Worm (Caenorhabditis elegans) whole organism, L4 larva: ENCODE results near the gene Y105C5B.15.

Source experiments
- F26F4.8 ChIP-seq: fragments of 200-800 bp; sonication (Bioruptor generic); conservative IDR thresholded peaks from 2 replicates; pipeline ENCODE4 v1.3.6; 2022; ENCODE audit warnings: missing genetic modification characterization, missing compliant biosample characterization
- F37D6.2 ChIP-seq: sonication (generic microtip); optimal IDR thresholded peaks from 2 replicates; lab custom pipeline; 2016; ENCODE audit warnings: mild to moderate bottlenecking, missing genetic modification characterization, missing compliant biosample characterization
- F44E2.7 ChIP-seq: fragments of 200-800 bp; sonication (Bioruptor generic); IDR thresholded peaks from 2 replicates; pipeline ENCODE4 v2.1.2; 2022; ENCODE audit warnings: missing genetic modification characterization, missing compliant biosample characterization
- F49E8.2 ChIP-seq: sonication (generic microtip); optimal IDR thresholded peaks from 2 replicates; lab custom pipeline; 2016; ENCODE audit warnings: missing compliant biosample characterization, mild to moderate bottlenecking, missing genetic modification characterization, borderline replicate concordance
- T20F7.1 ChIP-seq: fragments of 200-800 bp; sonication (Bioruptor generic); optimal IDR thresholded peaks from 2 replicates; lab custom pipeline; 2018; ENCODE audit warnings: mild to moderate bottlenecking, missing genetic modification characterization, missing compliant biosample characterization
- T26A8.4 ChIP-seq: fragments of 200-800 bp; sonication (Bioruptor generic); IDR thresholded peaks from 2 replicates; pipeline ENCODE4 v1.3.6; 2022; ENCODE audit warnings: missing genetic modification characterization, missing compliant biosample characterization
- ZK337.2 ChIP-seq: fragments of 200-800 bp; sonication (Bioruptor generic); IDR thresholded peaks from 2 replicates; pipeline ENCODE4 v1.3.6; 2022; ENCODE audit warnings: missing genetic modification reagents, missing genetic modification characterization, missing compliant biosample characterization
- aha-1 ChIP-seq: fragments of 150-350 bp; peaks from one replicate; lab custom pipeline; 2014; ENCODE audit warnings: missing biosample characterization, missing genetic modification characterization
- ama-1 ChIP-seq: fragments of 150-350 bp; optimal IDR thresholded peaks from 2 replicates; lab custom pipeline; 2014; ENCODE audit warnings: inconsistent platforms, mixed read lengths
- arid-1 ChIP-seq: fragments of 200-800 bp; sonication (Bioruptor generic); conservative IDR thresholded peaks from 2 replicates; pipeline ENCODE4 v1.3.6; 2022; ENCODE audit warnings: missing genetic modification reagents, missing genetic modification characterization, missing compliant biosample characterization
- ceh-82 ChIP-seq: sonication (generic microtip); optimal IDR thresholded peaks from 2 replicates; lab custom pipeline; 2017; ENCODE audit warnings: missing biosample characterization, missing genetic modification characterization
- ces-1 ChIP-seq: fragments of 150-350 bp; sonication (generic microtip); optimal IDR thresholded peaks from 4 replicates; lab custom pipeline; 2014; ENCODE audit warnings: missing biosample characterization, missing genetic modification reagents, missing genetic modification characterization
- cey-2 ChIP-seq: sonication (generic microtip); optimal IDR thresholded peaks from 3 replicates; lab custom pipeline; 2017; ENCODE audit warnings: missing genetic modification characterization, mild to moderate bottlenecking, missing compliant biosample characterization, antibody characterized with exemption, borderline replicate concordance; ENCODE audit not compliant: insufficient read depth
- ctbp-1 ChIP-seq: fragments of 200-800 bp; sonication (Bioruptor generic); IDR thresholded peaks from 2 replicates; pipeline ENCODE4 v1.3.6; 2022; ENCODE audit warnings: missing genetic modification reagents, missing genetic modification characterization, missing compliant biosample characterization
- daf-16 ChIP-seq, 3 experiments: sonication (generic microtip); optimal IDR thresholded peaks; 2 replicates each; lab custom pipeline; 2016 to 2017; ENCODE audit warnings: missing genetic modification characterization in 3 of 3, missing genetic modification reagents in 3 of 3, mild to moderate bottlenecking in 2 of 3, missing compliant biosample characterization in 2 of 3, missing biosample characterization in 1 of 3, moderate library complexity in 1 of 3
- daf-8 ChIP-seq: fragments of 200-800 bp; sonication (Bioruptor generic); IDR thresholded peaks from 2 replicates; pipeline ENCODE4 v1.3.6; 2022; ENCODE audit warnings: missing genetic modification characterization, missing compliant biosample characterization
- dmd-6 ChIP-seq: fragments of 200-800 bp; sonication (Bioruptor generic); IDR thresholded peaks from 2 replicates; pipeline ENCODE4 v1.3.6; 2022; ENCODE audit warnings: missing genetic modification reagents, missing genetic modification characterization, missing compliant biosample characterization
- dmd-9 ChIP-seq: fragments of 200-800 bp; sonication (Bioruptor generic); IDR thresholded peaks from 2 replicates; pipeline ENCODE4 v1.3.6; 2022; ENCODE audit warnings: missing genetic modification reagents, missing genetic modification characterization, missing compliant biosample characterization
- dpl-1 ChIP-seq: fragments of 150-350 bp; optimal IDR thresholded peaks from 2 replicates; lab custom pipeline; 2014; ENCODE audit warnings: missing biosample characterization, missing genetic modification reagents, missing genetic modification characterization
- duxl-1 ChIP-seq: sonication (generic microtip); optimal IDR thresholded peaks from 2 replicates; lab custom pipeline; 2016; ENCODE audit warnings: mild to moderate bottlenecking, missing genetic modification characterization, moderate library complexity, missing compliant biosample characterization; ENCODE audit not compliant: poor library complexity
- egl-27 ChIP-seq: sonication (generic microtip); optimal IDR thresholded peaks from 3 replicates; lab custom pipeline; 2017; ENCODE audit warnings: missing biosample characterization, missing genetic modification reagents, missing genetic modification characterization
- fkh-10 ChIP-seq: fragments of 150-350 bp; optimal IDR thresholded peaks from 2 replicates; lab custom pipeline; 2014; ENCODE audit warnings: missing biosample characterization, missing genetic modification reagents, missing genetic modification characterization
- hif-1 ChIP-seq, 2 experiments: sonication (generic microtip); optimal IDR thresholded peaks; 2 replicates each; lab custom pipeline; 2016 to 2017; ENCODE audit warnings: missing compliant biosample characterization in 2 of 2, missing genetic modification characterization in 2 of 2, missing genetic modification reagents in 2 of 2, missing genotype in 2 of 2, mild to moderate bottlenecking in 1 of 2
- hlh-30 ChIP-seq: sonication (generic microtip); optimal IDR thresholded peaks from 2 replicates; lab custom pipeline; 2017; ENCODE audit warnings: antibody characterized with exemption, mild to moderate bottlenecking, missing genetic modification characterization, missing compliant biosample characterization; ENCODE audit not compliant: insufficient read depth
- lim-7 ChIP-seq: fragments of 200-800 bp; sonication (Bioruptor generic); IDR thresholded peaks from 2 replicates; pipeline ENCODE4 v1.3.6; 2022; ENCODE audit warnings: missing genetic modification characterization, missing compliant biosample characterization
- lin-38 ChIP-seq: fragments of 200-800 bp; sonication (Bioruptor generic); IDR thresholded peaks from 2 replicates; pipeline ENCODE4 v1.3.6; 2022; ENCODE audit warnings: missing genetic modification reagents, missing genetic modification characterization, missing compliant biosample characterization
- lin-39 ChIP-seq: fragments of 150-350 bp; optimal IDR thresholded peaks from 2 replicates; lab custom pipeline; 2014; ENCODE audit warnings: missing biosample characterization, missing genetic modification reagents, missing genetic modification characterization
- lir-3 ChIP-seq: sonication (generic microtip); optimal IDR thresholded peaks from 2 replicates; lab custom pipeline; 2016; ENCODE audit warnings: mild to moderate bottlenecking, missing genetic modification characterization, missing compliant biosample characterization
- lsy-2 ChIP-seq, 2 experiments: fragments of 150-350 bp in 1 of 2; sonication (generic microtip) in 1 of 2; optimal IDR thresholded peaks; 2 replicates each; lab custom pipeline; 2014 to 2017; ENCODE audit warnings: missing biosample characterization in 2 of 2, missing genetic modification characterization in 2 of 2
- madf-5 ChIP-seq, 2 experiments: fragments of 200-800 bp; sonication (Bioruptor generic); IDR thresholded peaks; 2 replicates each; pipeline ENCODE4 v1.3.6; 2022; ENCODE audit warnings: missing compliant biosample characterization in 2 of 2, missing genetic modification characterization in 2 of 2
- mdt-29 ChIP-seq: fragments of 200-800 bp; sonication (Bioruptor generic); IDR thresholded peaks from 2 replicates; pipeline ENCODE4 v1.3.6; 2022; ENCODE audit warnings: missing genetic modification reagents, missing genetic modification characterization, missing compliant biosample characterization
- mep-1 ChIP-seq: fragments of 150-350 bp; sonication (generic microtip); optimal IDR thresholded peaks from 3 replicates; lab custom pipeline; 2014; ENCODE audit warnings: missing biosample characterization, missing genetic modification characterization
- nhr-111 ChIP-seq: fragments of 200-800 bp; sonication (Bioruptor generic); optimal IDR thresholded peaks from 2 replicates; lab custom pipeline; 2018; ENCODE audit warnings: mild to moderate bottlenecking, missing genetic modification characterization, missing compliant biosample characterization
- nhr-237 ChIP-seq: sonication (generic microtip); optimal IDR thresholded peaks from 2 replicates; lab custom pipeline; 2017; ENCODE audit warnings: missing biosample characterization, missing genetic modification characterization
- nhr-25 ChIP-seq: sonication (generic microtip); optimal IDR thresholded peaks from 2 replicates; lab custom pipeline; 2017; ENCODE audit warnings: missing genetic modification characterization, mild to moderate bottlenecking, missing compliant biosample characterization, antibody characterized with exemption, moderate library complexity, borderline replicate concordance; ENCODE audit not compliant: insufficient read depth
- nhr-42 ChIP-seq: fragments of 200-800 bp; sonication (Bioruptor generic); IDR thresholded peaks from 2 replicates; pipeline ENCODE4 v1.3.6; 2022; ENCODE audit warnings: missing genetic modification characterization, missing compliant biosample characterization
- nhr-48 ChIP-seq: sonication (generic microtip); optimal IDR thresholded peaks from 2 replicates; lab custom pipeline; 2016; ENCODE audit warnings: mild to moderate bottlenecking, missing genetic modification characterization, missing compliant biosample characterization
- nhr-77 ChIP-seq: fragments of 150-350 bp; optimal IDR thresholded peaks from 2 replicates; lab custom pipeline; 2014; ENCODE audit warnings: missing biosample characterization, missing genetic modification characterization
- rbr-2 ChIP-seq: sonication (generic microtip); optimal IDR thresholded peaks from 2 replicates; lab custom pipeline; 2016; ENCODE audit warnings: missing genotype, missing genetic modification characterization, missing compliant biosample characterization
- spr-1 ChIP-seq: sonication (generic microtip); optimal IDR thresholded peaks from 2 replicates; lab custom pipeline; 2016; ENCODE audit warnings: mild to moderate bottlenecking, missing genetic modification characterization, missing compliant biosample characterization
- tra-1 ChIP-seq: fragments of 200-800 bp; sonication (Bioruptor generic); IDR thresholded peaks from 2 replicates; pipeline ENCODE4 v1.3.6; 2022; ENCODE audit warnings: missing genetic modification reagents, missing genetic modification characterization, missing compliant biosample characterization
- unc-62 ChIP-seq, 3 experiments: fragments of 150-350 bp in 1 of 3; sonication (generic microtip); optimal IDR thresholded peaks in 2 of 3; peaks in 1 of 3; 1 replicate in 1 of 3; 2 replicates in 2 of 3; lab custom pipeline; 2014 to 2017; ENCODE audit warnings: missing biosample characterization in 3 of 3, missing genetic modification characterization in 3 of 3, missing genetic modification reagents in 3 of 3, missing genotype in 1 of 3
- vab-7 ChIP-seq: fragments of 200-800 bp; sonication (Bioruptor generic); IDR thresholded peaks from 2 replicates; pipeline ENCODE4 v1.3.6; 2022; ENCODE audit warnings: missing genetic modification reagents, missing genetic modification characterization, missing compliant biosample characterization
- zag-1 ChIP-seq: fragments of 150-350 bp; optimal IDR thresholded peaks from 2 replicates; lab custom pipeline; 2014; ENCODE audit warnings: missing biosample characterization, missing genetic modification characterization
- zfp-2 ChIP-seq: sonication (generic microtip); optimal IDR thresholded peaks from 2 replicates; lab custom pipeline; 2016; ENCODE audit warnings: mild to moderate bottlenecking, missing genetic modification characterization, missing compliant biosample characterization
- zfp-3 ChIP-seq: fragments of 200-800 bp; sonication (Bioruptor generic); conservative IDR thresholded peaks from 2 replicates; pipeline ENCODE4 v1.3.6; 2022; ENCODE audit warnings: missing genetic modification reagents, missing genetic modification characterization, missing compliant biosample characterization

Y105C5B.15 gene

ce11 chrIV:15931176-15931575, 20.6 kb upstream of the Y105C5B.15 start (continued):
- TF ChIP-seq dmd-6 (GFP tag; lab: Robert Waterston, UW) (peak; percentile 33), ctbp-1 (peak; percentile 47; the same call in 1 of the 2 replicates), nhr-48 (tag; lab: Kevin White, UChicago) (no peak), daf-16 (GFP tag; optimal IDR thresholded peaks at IDR 0.05; lab: Kevin White, UChicago) (no peak), daf-16 (tag; optimal IDR thresholded peaks at IDR 0.05; lab: Kevin White, UChicago) (peak; percentile 49), zag-1 (no peak), duxl-1 (peak; percentile 72), rbr-2 (tag; lab: Kevin White, UChicago) (peak; percentile 15), hif-1 (tag; optimal IDR thresholded peaks at IDR 0.05; lab: Kevin White, UChicago) (peak in 1 of 2 experiments; percentile 31), F26F4.8 (GFP tag; lab: Robert Waterston, UW) (peak; percentile 66; the same call in 1 of the 2 replicates), aha-1 (peak; percentile 96), fkh-10 (no peak), T26A8.4 (GFP tag; lab: Robert Waterston, UW) (peak; percentile 73), lin-38 (GFP tag; lab: Robert Waterston, UW) (peak; percentile 68), arid-1 (GFP tag; lab: Robert Waterston, UW) (peak; percentile 50; the same call in 1 of the 2 replicates), madf-5 (GFP tag; IDR thresholded peaks at IDR 0.05; lab: Robert Waterston, UW) (peak; percentile 34 to 59; a peak in 1 of 4 replicates)
- TF ChIP-seq, all 104 proteins: peak for 36

ce11 chrIV:15931833-15932232, 19.9 kb upstream of the Y105C5B.15 start:
- TF ChIP-seq madf-5 (GFP tag; IDR thresholded peaks at IDR 0.05; lab: Robert Waterston, UW) (peak; percentile 71 to 84; a peak in 3 of 4 replicates), zag-1 (no peak), vab-7 (GFP tag; lab: Robert Waterston, UW) (peak; percentile 75; the same call in 1 of the 2 replicates), zfp-2 (tag; lab: Kevin White, UChicago) (peak; percentile 19), F44E2.7 (no peak), spr-1 (tag; lab: Kevin White, UChicago) (peak; percentile 63), T20F7.1 (GFP tag; lab: Kevin White, UChicago) (no peak), ama-1 (no peak), tra-1 (peak; percentile 77), lim-7 (GFP tag; lab: Robert Waterston, UW) (peak; percentile 89), ceh-82 (tag; lab: Kevin White, UChicago) (no peak), ZK337.2 (GFP tag; lab: Robert Waterston, UW) (no peak), duxl-1 (no peak), nhr-25 (tag; lab: Kevin White, UChicago) (no peak), unc-62 (GFP tag; optimal IDR thresholded peaks at IDR 0.05 in 1 of 2; lab: Kevin White, UChicago) (no peak), unc-62 (tag; optimal IDR thresholded peaks at IDR 0.05; lab: Kevin White, UChicago) (no peak), egl-27 (tag; lab: Kevin White, UChicago) (no peak), T26A8.4 (GFP tag; lab: Robert Waterston, UW) (peak; percentile 81), ces-1 (GFP tag; lab: Kevin White, UChicago) (no peak), nhr-42 (GFP tag; lab: Robert Waterston, UW) (peak; percentile 62; the same call in 1 of the 2 replicates), cey-2 (tag; lab: Kevin White, UChicago) (no peak), nhr-77 (no peak), hlh-30 (peak; percentile 87), nhr-111 (GFP tag; lab: Kevin White, UChicago) (peak; percentile 84), F37D6.2 (no peak), daf-8 (GFP tag; lab: Robert Waterston, UW) (no peak), lir-3 (tag; lab: Kevin White, UChicago) (peak; percentile 66), mep-1 (peak; percentile 70), daf-16 (GFP tag; optimal IDR thresholded peaks at IDR 0.05; lab: Kevin White, UChicago) (peak in 1 of 2 experiments; percentile 85), daf-16 (tag; optimal IDR thresholded peaks at IDR 0.05; lab: Kevin White, UChicago) (peak; percentile 54), dmd-9 (GFP tag; lab: Robert Waterston, UW) (no peak), lsy-2 (tag; optimal IDR thresholded peaks at IDR 0.05; lab: Kevin White, UChicago) (no peak), nhr-237 (no peak), F49E8.2 (tag; lab: Kevin White, UChicago) (peak; percentile 76), dpl-1 (GFP tag; lab: Kevin White, UChicago) (no peak), lin-39 (no peak), dmd-6 (GFP tag; lab: Robert Waterston, UW) (peak; percentile 68), mdt-29 (GFP tag; lab: Robert Waterston, UW) (0 out of 2 replicates have a peak, but pooled peaks have one; percentile 37), zfp-3 (GFP tag; lab: Robert Waterston, UW) (0 out of 2 replicates have a peak, but pooled peaks have one; percentile 29)
